Worm (Caenorhabditis elegans) whole organism, mixed stage, embryonic: ENCODE data around the gene nhr-91.

ENCODE experiments used
- M03D4.4 ChIP-seq: sonication (generic microtip); optimal IDR thresholded peaks from 2 replicates; lab custom pipeline; 2017; ENCODE audit warnings: mild to moderate bottlenecking, missing genetic modification characterization, missing compliant biosample characterization
- bed-3 ChIP-seq: fragments of 200-800 bp; sonication (Bioruptor generic); optimal IDR thresholded peaks from 3 replicates; lab custom pipeline; 2018; ENCODE audit warnings: mild to moderate bottlenecking, missing genetic modification characterization, moderate library complexity, missing compliant biosample characterization
- blmp-1 ChIP-seq: fragments of 150-350 bp; optimal IDR thresholded peaks from 2 replicates; lab custom pipeline; 2014; ENCODE audit warnings: missing biosample characterization, missing genetic modification characterization
- ceh-39 ChIP-seq: fragments of 150-350 bp; optimal IDR thresholded peaks from 2 replicates; lab custom pipeline; 2014; ENCODE audit warnings: missing biosample characterization, missing genetic modification characterization
- ceh-83 ChIP-seq: fragments of 200-800 bp; sonication (Bioruptor generic); optimal IDR thresholded peaks from 2 replicates; lab custom pipeline; 2018; ENCODE audit warnings: mild to moderate bottlenecking, missing genetic modification characterization, missing compliant biosample characterization
- cnd-1 ChIP-seq: fragments of 200-800 bp; sonication (Bioruptor generic); optimal IDR thresholded peaks from 2 replicates; lab custom pipeline; 2018; ENCODE audit warnings: mild to moderate bottlenecking, missing genetic modification characterization, missing compliant biosample characterization
- drap-1 ChIP-seq: fragments of 200-800 bp; sonication (Bioruptor generic); optimal IDR thresholded peaks from 3 replicates; lab custom pipeline; 2018; ENCODE audit warnings: mild to moderate bottlenecking, missing genetic modification characterization, missing compliant biosample characterization
- elt-1 ChIP-seq: sonication (generic microtip); optimal IDR thresholded peaks from 2 replicates; lab custom pipeline; 2017; ENCODE audit warnings: missing genetic modification characterization, mild to moderate bottlenecking, missing compliant biosample characterization, antibody characterized with exemption, moderate library complexity, borderline replicate concordance; ENCODE audit not compliant: insufficient read depth
- elt-3 ChIP-seq: fragments of 150-350 bp; optimal IDR thresholded peaks from 2 replicates; lab custom pipeline; 2014; ENCODE audit warnings: missing biosample characterization, missing genetic modification characterization
- flh-1 ChIP-seq: fragments of 200-800 bp; sonication (Bioruptor generic); optimal IDR thresholded peaks from 2 replicates; lab custom pipeline; 2018; ENCODE audit warnings: mild to moderate bottlenecking, missing genetic modification characterization, moderate library complexity, missing compliant biosample characterization
- ham-2 ChIP-seq: fragments of 200-800 bp; sonication (Bioruptor generic); optimal IDR thresholded peaks from 2 replicates; lab custom pipeline; 2018; ENCODE audit warnings: mild to moderate bottlenecking, missing genetic modification characterization, missing compliant biosample characterization
- hlh-1 ChIP-seq: fragments of 150-350 bp; optimal IDR thresholded peaks from 2 replicates; lab custom pipeline; 2014; ENCODE audit warnings: missing biosample characterization, missing genetic modification reagents, missing genetic modification characterization
- lin-13 ChIP-seq: fragments of 150-350 bp; optimal IDR thresholded peaks from 2 replicates; lab custom pipeline; 2014; ENCODE audit warnings: missing biosample characterization, missing genetic modification characterization
- lin-32 ChIP-seq: fragments of 200-800 bp; sonication (Bioruptor generic); optimal IDR thresholded peaks from 2 replicates; lab custom pipeline; 2018; ENCODE audit warnings: mild to moderate bottlenecking, missing genetic modification characterization, missing compliant biosample characterization
- lsy-2 ChIP-seq: fragments of 150-350 bp; optimal IDR thresholded peaks from 2 replicates; lab custom pipeline; 2014; ENCODE audit warnings: missing biosample characterization, missing genetic modification characterization
- mep-1 ChIP-seq: fragments of 150-350 bp; optimal IDR thresholded peaks from 2 replicates; lab custom pipeline; 2017; ENCODE audit warnings: missing biosample characterization, missing genetic modification reagents, missing genetic modification characterization, inconsistent platforms
- mls-2 ChIP-seq: sonication (generic microtip); optimal IDR thresholded peaks from 2 replicates; lab custom pipeline; 2016; ENCODE audit warnings: mild to moderate bottlenecking, missing genetic modification characterization, moderate library complexity, missing compliant biosample characterization
- nhr-12 ChIP-seq: fragments of 150-350 bp; optimal IDR thresholded peaks from 2 replicates; lab custom pipeline; 2014; ENCODE audit warnings: missing biosample characterization, missing genetic modification characterization
- nhr-2 ChIP-seq: fragments of 150-350 bp; optimal IDR thresholded peaks from 2 replicates; lab custom pipeline; 2014; ENCODE audit warnings: missing biosample characterization, missing genetic modification characterization
- nhr-237 ChIP-seq: fragments of 150-350 bp; optimal IDR thresholded peaks from 2 replicates; lab custom pipeline; 2014; ENCODE audit warnings: missing biosample characterization, missing genetic modification characterization
- pha-4 ChIP-seq: fragments of 150-350 bp; optimal IDR thresholded peaks from 2 replicates; lab custom pipeline; 2018; ENCODE audit warnings: missing biosample characterization, missing genetic modification reagents, missing genetic modification characterization
- sem-2 ChIP-seq: fragments of 200-800 bp; sonication (Bioruptor generic); optimal IDR thresholded peaks from 2 replicates; lab custom pipeline; 2018; ENCODE audit warnings: mild to moderate bottlenecking, missing genetic modification characterization, missing compliant biosample characterization
- snpc-4 ChIP-seq: fragments of 150-350 bp; optimal IDR thresholded peaks from 2 replicates; lab custom pipeline; 2014; ENCODE audit warnings: missing biosample characterization, missing genetic modification characterization
- tbx-8 ChIP-seq: fragments of 200-800 bp; sonication (Bioruptor generic); optimal IDR thresholded peaks from 2 replicates; lab custom pipeline; 2018; ENCODE audit warnings: mild to moderate bottlenecking, missing genetic modification characterization, moderate library complexity, missing compliant biosample characterization
- unc-120 ChIP-seq: sonication (generic microtip); optimal IDR thresholded peaks from 2 replicates; lab custom pipeline; 2017; ENCODE audit warnings: missing genetic modification characterization, missing compliant biosample characterization; ENCODE audit not compliant: poor library complexity, severe bottlenecking
- unc-39 ChIP-seq: fragments of 150-350 bp; optimal IDR thresholded peaks from 2 replicates; lab custom pipeline; 2014; ENCODE audit warnings: missing biosample characterization, missing genetic modification characterization
- zip-8 ChIP-seq: fragments of 150-350 bp; optimal IDR thresholded peaks from 2 replicates; lab custom pipeline; 2014; ENCODE audit warnings: missing biosample characterization, missing genetic modification characterization

Gene nhr-91

DNA sequence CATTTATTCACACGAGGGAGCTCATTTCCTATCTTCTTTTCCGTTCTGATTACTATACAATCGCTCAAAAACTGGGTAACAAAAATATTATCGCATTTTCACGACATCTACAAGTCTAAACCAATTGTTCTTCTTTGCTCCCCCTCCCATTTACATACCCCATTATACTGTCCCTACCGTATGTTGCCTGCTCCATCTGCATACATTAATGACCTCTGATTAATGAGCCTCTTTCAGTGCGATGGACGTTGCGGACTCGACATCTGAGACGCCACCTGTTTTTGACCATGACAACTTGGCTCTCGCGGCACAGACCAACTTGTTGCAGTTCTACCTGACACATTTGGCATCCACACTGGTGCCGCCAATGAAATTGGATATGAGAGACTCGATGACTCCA, at the start of gene nhr-91:
nhr-91 (plus strand) TSS at position 232 of the 400 bp plus-strand sequence.
- TF ChIP-seq lin-32 (no peak), lin-13 (no peak), hlh-1 (no peak), bed-3 (GFP tag; lab: Kevin White, UChicago) (no peak), nhr-2 (peak; percentile 65), sem-2 (GFP tag; lab: Kevin White, UChicago) (no peak), lsy-2 (tag; lab: Kevin White, UChicago) (no peak), ceh-39 (no peak), pha-4 (tag; lab: Kevin White, UChicago) (no peak)

DNA sequence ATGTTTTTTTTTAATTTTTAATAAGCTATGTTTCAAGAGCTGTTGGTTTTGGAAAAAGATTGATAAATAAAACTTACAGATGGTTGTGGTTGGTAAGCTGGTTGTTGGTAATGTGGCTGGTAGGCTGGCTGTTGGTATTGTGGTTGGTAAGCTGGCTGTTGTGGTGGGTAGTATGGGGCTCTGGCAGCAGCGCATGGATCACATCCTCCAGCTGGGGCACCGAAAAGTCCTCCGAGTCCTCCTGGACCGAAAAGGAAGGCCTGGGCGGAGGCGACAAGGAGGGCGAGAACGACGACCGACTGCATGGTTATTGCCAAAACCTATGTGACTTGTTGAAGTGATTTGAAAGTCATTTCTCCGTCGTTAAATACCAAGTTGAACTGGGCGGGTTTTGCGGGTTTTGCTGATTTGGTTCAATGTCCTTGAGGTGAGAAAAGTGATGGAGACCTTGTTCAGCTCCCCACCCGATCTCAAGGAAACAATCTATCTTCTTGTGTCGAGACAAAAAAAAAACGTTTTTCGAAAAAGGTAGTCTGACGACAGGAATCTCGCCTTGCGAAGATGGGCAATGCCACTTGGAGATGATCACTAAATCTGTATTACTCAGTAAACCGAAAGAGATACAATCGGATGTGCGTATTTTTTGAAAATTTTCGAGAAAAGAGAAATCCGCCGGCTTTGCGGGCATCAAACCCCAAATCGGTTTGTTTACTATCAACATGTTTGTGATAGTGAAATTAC, 49.1 kb upstream of the nhr-91 start, which contains the start of gene F46F2.3:
F46F2.3 (minus strand) TSS at position 341 of the 741 bp plus-strand sequence.
- TF ChIP-seq sem-2 (GFP tag; lab: Kevin White, UChicago) (no peak), nhr-237 (tag; lab: Kevin White, UChicago) (no peak), mep-1 (tag; lab: Kevin White, UChicago) (no peak), cnd-1 (tag; lab: Kevin White, UChicago) (no peak), pha-4 (tag; lab: Kevin White, UChicago) (no peak), blmp-1 (no peak), unc-120 (tag; lab: Kevin White, UChicago) (no peak), elt-1 (tag; lab: Kevin White, UChicago) (no peak), nhr-12 (tag; lab: Kevin White, UChicago) (no peak), snpc-4 (tag; lab: Kevin White, UChicago) (no peak), lin-13 (no peak)
- TF ChIP-seq, all 35 proteins: peak for 0

DNA sequence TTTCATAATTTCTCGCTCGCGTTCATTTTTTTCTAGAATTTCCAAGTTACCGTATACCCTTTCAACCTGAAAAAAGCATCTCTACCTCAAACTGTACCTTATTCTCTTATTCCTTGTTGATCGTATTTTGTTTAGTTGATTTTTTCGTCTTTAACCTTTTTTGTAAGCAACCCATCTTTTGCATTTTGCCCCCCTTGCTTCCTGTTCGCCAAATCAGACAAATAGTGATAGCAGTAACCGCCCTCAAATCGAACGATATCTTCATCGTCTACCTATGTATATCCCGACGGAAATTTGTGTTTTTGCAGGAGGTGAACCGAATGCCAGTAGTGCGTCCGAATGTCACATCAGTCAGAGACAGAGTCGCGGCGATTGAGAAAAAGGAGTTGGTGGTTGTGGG, 46.7 kb upstream of the nhr-91 start, which contains the start of gene F46F2.5:
F46F2.5 (plus strand) TSS at position 301 of the 400 bp plus-strand sequence.
- no peak for TF ChIP-seq elt-3 (tag; lab: Kevin White, UChicago)
- TF ChIP-seq elt-1 (tag; lab: Kevin White, UChicago) = no peak
- no peak for TF ChIP-seq tbx-8
- no peak for TF ChIP-seq snpc-4 (tag; lab: Kevin White, UChicago)
- TF ChIP-seq lsy-2 (tag; lab: Kevin White, UChicago) = no peak
- no peak for TF ChIP-seq ceh-83 (GFP tag; lab: Kevin White, UChicago)
- TF ChIP-seq, all 35 proteins: peak for 0

DNA sequence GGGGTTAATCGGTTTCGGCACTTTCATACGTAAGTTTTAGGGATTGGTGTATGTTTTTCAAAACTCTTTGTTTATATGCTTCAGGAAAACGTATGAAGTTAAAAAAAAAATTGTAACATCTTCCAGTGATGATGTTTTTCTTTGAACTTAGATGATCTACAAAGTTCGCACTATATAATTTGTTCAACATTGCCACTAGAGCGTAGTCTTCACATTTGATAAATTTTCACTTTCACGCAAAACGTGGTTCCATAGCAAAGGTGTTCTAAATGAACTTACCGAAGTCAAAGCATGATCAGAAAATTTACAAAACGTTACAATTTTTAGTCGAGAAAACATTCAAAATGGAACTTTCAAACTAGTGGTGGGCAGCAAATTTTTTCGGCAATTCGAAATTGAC, 46.3 kb upstream of the nhr-91 start:
- TF ChIP-seq drap-1 (GFP tag; lab: Kevin White, UChicago) = no peak
- no peak for TF ChIP-seq flh-1 (GFP tag; lab: Kevin White, UChicago)
- no peak for TF ChIP-seq ham-2 (GFP tag; lab: Kevin White, UChicago)
- no peak for TF ChIP-seq unc-120 (tag; lab: Kevin White, UChicago)

DNA sequence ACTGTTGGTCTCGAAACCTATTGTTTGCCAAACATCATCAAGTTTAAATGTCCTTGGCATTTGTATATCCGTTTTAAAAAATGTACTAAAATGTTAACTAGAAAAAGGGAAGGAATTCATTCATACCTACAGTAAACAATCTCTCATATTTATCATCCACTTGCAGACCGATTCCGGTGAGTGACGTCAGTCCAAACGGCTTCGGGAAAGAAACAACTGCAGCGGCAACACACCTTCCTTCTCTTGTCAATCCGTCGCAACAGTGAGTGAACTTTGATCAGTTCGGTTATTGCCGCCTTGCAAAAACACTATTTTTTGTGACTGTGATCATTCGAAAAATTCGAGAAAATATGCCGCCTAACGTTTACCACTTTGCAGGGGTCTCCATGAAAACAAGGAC, 45.0 kb upstream of the nhr-91 start:
- TF ChIP-seq flh-1 (GFP tag; lab: Kevin White, UChicago) = no peak
- TF ChIP-seq nhr-12 (tag; lab: Kevin White, UChicago) = no peak
- TF ChIP-seq unc-39 (tag; lab: Kevin White, UChicago) = no peak
- TF ChIP-seq ham-2 (GFP tag; lab: Kevin White, UChicago) = no peak
- TF ChIP-seq mls-2 = no peak
- no peak for TF ChIP-seq nhr-2
- no peak for TF ChIP-seq pha-4 (tag; lab: Kevin White, UChicago)
- TF ChIP-seq blmp-1 = no peak

DNA sequence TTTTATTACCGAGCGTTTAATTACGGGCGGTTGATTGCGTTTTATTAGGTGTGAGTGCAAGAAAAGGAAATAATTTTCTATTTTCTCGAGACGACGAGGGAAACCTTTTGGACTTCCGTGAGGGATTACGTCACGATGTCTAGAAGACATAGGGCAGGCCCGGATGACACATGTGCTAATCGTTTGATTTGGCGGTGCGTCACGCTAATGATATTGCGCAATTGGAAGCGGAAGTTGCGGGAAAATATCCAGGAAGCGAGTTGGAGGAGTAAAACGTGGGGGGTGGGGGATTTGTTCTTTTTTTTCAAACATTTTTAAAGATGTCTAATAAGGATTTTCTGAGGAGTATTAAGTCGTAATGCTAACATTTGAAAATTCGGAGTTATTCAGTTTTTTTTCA, 44.6 kb upstream of the nhr-91 start:
- TF ChIP-seq M03D4.4 (no peak), zip-8 (tag; lab: Kevin White, UChicago) (peak; percentile 89), nhr-2 (peak; percentile 66)
- TF ChIP-seq, all 35 proteins: peak for 2
